Worm (Caenorhabditis elegans) whole organism, late embryonic: Measurements from ENCODE around the gene C49A9.6.

Source experiments
- ceh-30 ChIP-seq: fragments of 150-350 bp; optimal IDR thresholded peaks from 2 replicates; lab custom pipeline; 2014; ENCODE audit warnings: missing biosample characterization, missing genetic modification characterization
- dmd-4 ChIP-seq: sonication (generic microtip); optimal IDR thresholded peaks from 2 replicates; lab custom pipeline; 2016; ENCODE audit warnings: borderline replicate concordance, missing genetic modification characterization, missing compliant biosample characterization
- nfya-1 ChIP-seq: sonication (generic microtip); optimal IDR thresholded peaks from 2 replicates; lab custom pipeline; 2017; ENCODE audit warnings: missing genetic modification characterization, mild to moderate bottlenecking, missing compliant biosample characterization, antibody characterized with exemption, moderate library complexity
- rnt-1 ChIP-seq: sonication (generic microtip); optimal IDR thresholded peaks from 2 replicates; lab custom pipeline; 2016; ENCODE audit warnings: missing genetic modification characterization, missing compliant biosample characterization
- sox-2 ChIP-seq: fragments of 200-800 bp; sonication (Bioruptor generic); IDR thresholded peaks from 2 replicates; pipeline ENCODE4 v1.3.6; 2022; ENCODE audit warnings: missing genetic modification reagents, missing genetic modification characterization, missing compliant biosample characterization
- tbx-2 ChIP-seq: sonication (generic microtip); optimal IDR thresholded peaks from 2 replicates; lab custom pipeline; 2016; ENCODE audit warnings: missing genetic modification characterization, missing compliant biosample characterization

DNA sequence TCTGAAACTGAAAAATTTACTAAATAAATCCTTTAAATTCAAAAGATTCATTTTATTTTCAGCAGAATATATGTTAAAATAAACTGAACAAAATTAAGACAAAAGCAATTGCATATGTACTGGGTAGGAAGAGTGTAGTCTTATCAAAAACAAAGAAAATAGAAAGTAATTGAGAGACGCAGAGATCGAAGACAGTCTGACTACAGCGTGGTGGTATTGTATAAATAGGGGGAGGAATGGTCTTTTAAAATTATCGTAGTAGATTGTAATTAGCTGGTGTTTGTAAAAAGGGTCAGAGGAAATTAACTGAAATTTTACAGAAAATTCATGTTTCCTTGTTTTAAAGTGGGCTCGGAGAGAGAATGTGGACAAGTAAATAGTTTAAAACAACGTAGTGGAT is 37.8 kb downstream of the C49A9.6 start, which contains the start of gene acox-3:
- TF ChIP-seq nfya-1 (tag; lab: Kevin White, UChicago) (no peak), tbx-2 (tag; lab: Kevin White, UChicago) (no peak), dmd-4 (tag; lab: Kevin White, UChicago) (no peak), rnt-1 (tag; lab: Kevin White, UChicago) (no peak), sox-2 (GFP tag; lab: Robert Waterston, UW) (no peak), ceh-30 (no peak)
